Worm (Caenorhabditis elegans) whole organism, L1 larva: ENCODE data around the gene glt-5.

ENCODE experiments used
- ceh-88 ChIP-seq: fragments of 200-800 bp; sonication (Bioruptor generic); IDR thresholded peaks from 2 replicates; pipeline ENCODE4 v1.3.6; 2022; ENCODE audit warnings: missing genetic modification characterization, missing compliant biosample characterization
- fos-1 ChIP-seq: fragments of 150-350 bp; optimal IDR thresholded peaks from 2 replicates; lab custom pipeline; 2014; ENCODE audit warnings: missing biosample characterization, missing genetic modification characterization
- grh-1 ChIP-seq: fragments of 200-800 bp; sonication (Bioruptor generic); IDR thresholded peaks from 2 replicates; pipeline ENCODE4 v1.3.6; 2022; ENCODE audit warnings: missing genetic modification reagents, missing genetic modification characterization, missing compliant biosample characterization
- lin-13 ChIP-seq: fragments of 150-350 bp; optimal IDR thresholded peaks from 2 replicates; lab custom pipeline; 2014; ENCODE audit warnings: missing biosample characterization, missing genetic modification reagents, missing genetic modification characterization
- mep-1 ChIP-seq: fragments of 150-350 bp; optimal IDR thresholded peaks from 2 replicates; lab custom pipeline; 2014; ENCODE audit warnings: missing biosample characterization, missing genetic modification characterization
- nhr-11 ChIP-seq: fragments of 150-350 bp; optimal IDR thresholded peaks from 2 replicates; lab custom pipeline; 2014; ENCODE audit warnings: missing biosample characterization, missing genetic modification characterization
- nhr-71 ChIP-seq: sonication (generic microtip); optimal IDR thresholded peaks from 2 replicates; lab custom pipeline; 2016; ENCODE audit warnings: mild to moderate bottlenecking, missing genetic modification characterization, moderate library complexity, missing compliant biosample characterization
- nhr-76 ChIP-seq: sonication (generic microtip); optimal IDR thresholded peaks from 2 replicates; lab custom pipeline; 2017; ENCODE audit warnings: missing biosample characterization, missing genetic modification characterization
- pqm-1 ChIP-seq: sonication (generic microtip); optimal IDR thresholded peaks from 3 replicates; lab custom pipeline; 2017; ENCODE audit warnings: missing biosample characterization, missing genetic modification characterization
- rnt-1 ChIP-seq: sonication (generic microtip); optimal IDR thresholded peaks from 2 replicates; lab custom pipeline; 2016; ENCODE audit warnings: mild to moderate bottlenecking, missing genetic modification characterization, moderate library complexity, missing compliant biosample characterization
- snpc-4 ChIP-seq: fragments of 150-350 bp; optimal IDR thresholded peaks from 2 replicates; lab custom pipeline; 2014; ENCODE audit warnings: missing biosample characterization, missing genetic modification characterization
- unc-98 ChIP-seq: fragments of 200-800 bp; sonication (Bioruptor generic); IDR thresholded peaks from 2 replicates; pipeline ENCODE4 v1.3.6; 2022; ENCODE audit warnings: missing genetic modification characterization, missing compliant biosample characterization
- ztf-4 ChIP-seq: fragments of 150-350 bp; optimal IDR thresholded peaks from 2 replicates; lab custom pipeline; 2014; ENCODE audit warnings: missing biosample characterization, missing genetic modification characterization

ce11 chrII:9717904-9718303 is 9.2 kb upstream of the glt-5 start, which contains the start of gene Y53C12A.6:
- TF ChIP-seq nhr-71 (tag; lab: Kevin White, UChicago) = no peak
- TF ChIP-seq nhr-76 = no peak
- TF ChIP-seq pqm-1 = no peak
- TF ChIP-seq nhr-11 (tag; lab: Kevin White, UChicago) = no peak
- TF ChIP-seq fos-1 (tag; lab: Kevin White, UChicago) = no peak
- no peak for TF ChIP-seq rnt-1
- TF ChIP-seq snpc-4 (tag; lab: Kevin White, UChicago) = no peak
- TF ChIP-seq mep-1 (tag; lab: Kevin White, UChicago) = no peak
- no peak for TF ChIP-seq ztf-4 (tag; lab: Kevin White, UChicago)
- TF ChIP-seq unc-98 (GFP tag; lab: Robert Waterston, UW) = no peak
- no peak for TF ChIP-seq lin-13 (GFP tag; lab: Kevin White, UChicago)
- TF ChIP-seq ceh-88 (GFP tag; lab: Robert Waterston, UW) = no peak
- TF ChIP-seq grh-1 (GFP tag; lab: Robert Waterston, UW) = no peak
